Worm (Caenorhabditis elegans) whole organism, L4 larva: Measurements from ENCODE around the gene C24H10.4.

ENCODE experiments used
- F37D6.2 ChIP-seq: sonication (generic microtip); optimal IDR thresholded peaks from 2 replicates; lab custom pipeline; 2016; ENCODE audit warnings: mild to moderate bottlenecking, missing genetic modification characterization, missing compliant biosample characterization
- T26A8.4 ChIP-seq: fragments of 200-800 bp; sonication (Bioruptor generic); IDR thresholded peaks from 2 replicates; pipeline ENCODE4 v1.3.6; 2022; ENCODE audit warnings: missing genetic modification characterization, missing compliant biosample characterization
- aha-1 ChIP-seq: fragments of 150-350 bp; peaks from one replicate; lab custom pipeline; 2014; ENCODE audit warnings: missing biosample characterization, missing genetic modification characterization
- arid-1 ChIP-seq: fragments of 200-800 bp; sonication (Bioruptor generic); conservative IDR thresholded peaks from 2 replicates; pipeline ENCODE4 v1.3.6; 2022; ENCODE audit warnings: missing genetic modification reagents, missing genetic modification characterization, missing compliant biosample characterization
- ceh-20 ChIP-seq: fragments of 200-800 bp; sonication (Bioruptor generic); IDR thresholded peaks from 2 replicates; pipeline ENCODE4 v1.3.6; 2022; ENCODE audit warnings: missing genetic modification reagents, missing genetic modification characterization, missing compliant biosample characterization
- ceh-28 ChIP-seq: fragments of 150-350 bp; optimal IDR thresholded peaks from 2 replicates; lab custom pipeline; 2014; ENCODE audit warnings: missing biosample characterization, missing genetic modification reagents, missing genetic modification characterization
- ceh-32 ChIP-seq: sonication (generic microtip); optimal IDR thresholded peaks from 2 replicates; lab custom pipeline; 2016; ENCODE audit warnings: mild to moderate bottlenecking, missing genetic modification characterization, missing compliant biosample characterization; ENCODE audit not compliant: poor library complexity
- ceh-82 ChIP-seq: sonication (generic microtip); optimal IDR thresholded peaks from 2 replicates; lab custom pipeline; 2017; ENCODE audit warnings: missing biosample characterization, missing genetic modification characterization
- daf-16 ChIP-seq, 3 experiments: sonication (generic microtip); optimal IDR thresholded peaks; 2 replicates each; lab custom pipeline; 2016 to 2017; ENCODE audit warnings: missing genetic modification characterization in 3 of 3, missing genetic modification reagents in 3 of 3, mild to moderate bottlenecking in 2 of 3, missing compliant biosample characterization in 2 of 3, missing biosample characterization in 1 of 3, moderate library complexity in 1 of 3
- dmd-6 ChIP-seq: fragments of 200-800 bp; sonication (Bioruptor generic); IDR thresholded peaks from 2 replicates; pipeline ENCODE4 v1.3.6; 2022; ENCODE audit warnings: missing genetic modification reagents, missing genetic modification characterization, missing compliant biosample characterization
- dpl-1 ChIP-seq: fragments of 150-350 bp; optimal IDR thresholded peaks from 2 replicates; lab custom pipeline; 2014; ENCODE audit warnings: missing biosample characterization, missing genetic modification reagents, missing genetic modification characterization
- dve-1 ChIP-seq: sonication (generic microtip); optimal IDR thresholded peaks from 2 replicates; lab custom pipeline; 2017; ENCODE audit warnings: antibody characterized with exemption, mild to moderate bottlenecking, missing genetic modification characterization, missing compliant biosample characterization; ENCODE audit not compliant: insufficient read depth
- egl-27 ChIP-seq: sonication (generic microtip); optimal IDR thresholded peaks from 3 replicates; lab custom pipeline; 2017; ENCODE audit warnings: missing biosample characterization, missing genetic modification reagents, missing genetic modification characterization
- egl-43 ChIP-seq: fragments of 200-800 bp; sonication (Bioruptor generic); IDR thresholded peaks from 2 replicates; pipeline ENCODE4 v1.3.6; 2022; ENCODE audit warnings: missing genetic modification reagents, missing genetic modification characterization, missing compliant biosample characterization
- gei-8 ChIP-seq: fragments of 200-800 bp; sonication (Bioruptor generic); optimal IDR thresholded peaks from 2 replicates; lab custom pipeline; 2018; ENCODE audit warnings: mild to moderate bottlenecking, missing genetic modification characterization, missing compliant biosample characterization
- hlh-11 ChIP-seq: fragments of 200-800 bp; sonication (Bioruptor generic); optimal IDR thresholded peaks from 2 replicates; lab custom pipeline; 2018; ENCODE audit warnings: mild to moderate bottlenecking, missing genetic modification characterization, missing compliant biosample characterization
- hlh-30 ChIP-seq: sonication (generic microtip); optimal IDR thresholded peaks from 2 replicates; lab custom pipeline; 2017; ENCODE audit warnings: antibody characterized with exemption, mild to moderate bottlenecking, missing genetic modification characterization, missing compliant biosample characterization; ENCODE audit not compliant: insufficient read depth
- lin-13 ChIP-seq: fragments of 150-350 bp; optimal IDR thresholded peaks from 2 replicates; lab custom pipeline; 2014; ENCODE audit warnings: missing biosample characterization, missing genetic modification reagents, missing genetic modification characterization
- lin-15B ChIP-seq: fragments of 150-350 bp; sonication (generic microtip); optimal IDR thresholded peaks from 3 replicates; lab custom pipeline; 2014; ENCODE audit warnings: missing biosample characterization, missing genetic modification characterization
- lir-3 ChIP-seq: sonication (generic microtip); optimal IDR thresholded peaks from 2 replicates; lab custom pipeline; 2016; ENCODE audit warnings: mild to moderate bottlenecking, missing genetic modification characterization, missing compliant biosample characterization
- madf-9 ChIP-seq: fragments of 200-800 bp; sonication (Bioruptor generic); conservative IDR thresholded peaks from 2 replicates; pipeline ENCODE4 v1.3.6; 2022; ENCODE audit warnings: missing genetic modification reagents, missing genetic modification characterization, missing compliant biosample characterization
- mep-1 ChIP-seq: fragments of 150-350 bp; sonication (generic microtip); optimal IDR thresholded peaks from 3 replicates; lab custom pipeline; 2014; ENCODE audit warnings: missing biosample characterization, missing genetic modification characterization
- mxl-2 ChIP-seq: fragments of 200-800 bp; sonication (Bioruptor generic); conservative IDR thresholded peaks from 2 replicates; pipeline ENCODE4 v1.3.6; 2022; ENCODE audit warnings: missing genetic modification reagents, missing genetic modification characterization, missing compliant biosample characterization
- mxl-3 ChIP-seq: fragments of 200-800 bp; sonication (Bioruptor generic); optimal IDR thresholded peaks from 2 replicates; lab custom pipeline; 2018; ENCODE audit warnings: mild to moderate bottlenecking, missing genetic modification characterization, missing compliant biosample characterization
- nhr-11 ChIP-seq: fragments of 150-350 bp; optimal IDR thresholded peaks from 2 replicates; lab custom pipeline; 2014; ENCODE audit warnings: missing biosample characterization, missing genetic modification characterization
- nhr-28 ChIP-seq: fragments of 150-350 bp; optimal IDR thresholded peaks from 2 replicates; lab custom pipeline; 2014; ENCODE audit warnings: missing biosample characterization, missing genetic modification characterization
- nhr-42 ChIP-seq: fragments of 200-800 bp; sonication (Bioruptor generic); IDR thresholded peaks from 2 replicates; pipeline ENCODE4 v1.3.6; 2022; ENCODE audit warnings: missing genetic modification characterization, missing compliant biosample characterization
- nhr-76 ChIP-seq: fragments of 150-350 bp; optimal IDR thresholded peaks from 2 replicates; lab custom pipeline; 2014; ENCODE audit warnings: missing biosample characterization, missing genetic modification characterization
- nhr-77 ChIP-seq: fragments of 150-350 bp; optimal IDR thresholded peaks from 2 replicates; lab custom pipeline; 2014; ENCODE audit warnings: missing biosample characterization, missing genetic modification characterization
- php-3 ChIP-seq: fragments of 200-800 bp; sonication (Bioruptor generic); IDR thresholded peaks from 2 replicates; pipeline ENCODE4 v1.3.6; 2022; ENCODE audit warnings: missing genetic modification reagents, missing genetic modification characterization, missing compliant biosample characterization
- pqm-1 ChIP-seq: sonication (generic microtip); optimal IDR thresholded peaks from 2 replicates; lab custom pipeline; 2017; ENCODE audit warnings: missing biosample characterization, missing genetic modification characterization
- rbr-2 ChIP-seq: sonication (generic microtip); optimal IDR thresholded peaks from 2 replicates; lab custom pipeline; 2016; ENCODE audit warnings: missing genotype, missing genetic modification characterization, missing compliant biosample characterization
- saeg-2 ChIP-seq: fragments of 200-800 bp; sonication (Bioruptor generic); IDR thresholded peaks from 2 replicates; pipeline ENCODE4 v1.3.6; 2022; ENCODE audit warnings: missing genetic modification reagents, missing genetic modification characterization, missing compliant biosample characterization
- set-16 ChIP-seq: fragments of 200-800 bp; sonication (Bioruptor generic); IDR thresholded peaks from 2 replicates; pipeline ENCODE4 v1.3.6; 2022; ENCODE audit warnings: missing genetic modification reagents, missing genetic modification characterization, missing compliant biosample characterization
- unc-62 ChIP-seq, 3 experiments: fragments of 150-350 bp in 1 of 3; sonication (generic microtip); optimal IDR thresholded peaks in 2 of 3; peaks in 1 of 3; 1 replicate in 1 of 3; 2 replicates in 2 of 3; lab custom pipeline; 2014 to 2017; ENCODE audit warnings: missing biosample characterization in 3 of 3, missing genetic modification characterization in 3 of 3, missing genetic modification reagents in 3 of 3, missing genotype in 1 of 3
- zag-1 ChIP-seq: fragments of 150-350 bp; optimal IDR thresholded peaks from 2 replicates; lab custom pipeline; 2014; ENCODE audit warnings: missing biosample characterization, missing genetic modification characterization
- zfp-2 ChIP-seq: sonication (generic microtip); optimal IDR thresholded peaks from 2 replicates; lab custom pipeline; 2016; ENCODE audit warnings: mild to moderate bottlenecking, missing genetic modification characterization, missing compliant biosample characterization
- zip-11 ChIP-seq: fragments of 200-800 bp; sonication (Bioruptor generic); IDR thresholded peaks from 2 replicates; pipeline ENCODE4 v1.3.6; 2022; ENCODE audit warnings: missing genetic modification characterization, missing compliant biosample characterization
- ztf-11 ChIP-seq: fragments of 150-350 bp; optimal IDR thresholded peaks from 2 replicates; lab custom pipeline; 2014; ENCODE audit warnings: missing biosample characterization, missing genetic modification characterization

The C24H10.4 gene

DNA sequence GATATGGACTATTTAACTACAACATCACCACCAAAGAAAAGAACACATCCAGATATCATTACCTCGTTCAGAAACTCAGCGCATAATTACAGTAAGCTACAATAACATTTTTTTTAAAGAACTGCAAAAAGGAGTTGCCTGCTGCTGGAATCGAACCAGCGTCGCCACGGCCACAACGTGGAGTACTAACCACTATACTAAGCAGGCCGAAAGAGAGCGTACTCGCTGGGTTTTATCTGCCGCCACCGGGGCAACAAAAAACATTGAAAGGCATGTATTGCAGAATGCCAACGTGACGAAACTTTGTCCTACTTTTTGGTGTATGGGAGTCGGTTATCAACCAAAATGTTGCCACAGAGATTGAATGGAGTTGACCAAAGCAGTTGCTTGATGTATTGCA lies 36.4 kb downstream of the C24H10.4 start (continued):
- TF ChIP-seq arid-1 (GFP tag; lab: Robert Waterston, UW) (peak; percentile 89), daf-16 (GFP tag; optimal IDR thresholded peaks at IDR 0.05; lab: Kevin White, UChicago) (peak in 1 of 2 experiments; percentile 46), daf-16 (tag; optimal IDR thresholded peaks at IDR 0.05; lab: Kevin White, UChicago) (no peak), mep-1 (tag; lab: Kevin White, UChicago) (peak; percentile 78), lir-3 (no peak)

DNA sequence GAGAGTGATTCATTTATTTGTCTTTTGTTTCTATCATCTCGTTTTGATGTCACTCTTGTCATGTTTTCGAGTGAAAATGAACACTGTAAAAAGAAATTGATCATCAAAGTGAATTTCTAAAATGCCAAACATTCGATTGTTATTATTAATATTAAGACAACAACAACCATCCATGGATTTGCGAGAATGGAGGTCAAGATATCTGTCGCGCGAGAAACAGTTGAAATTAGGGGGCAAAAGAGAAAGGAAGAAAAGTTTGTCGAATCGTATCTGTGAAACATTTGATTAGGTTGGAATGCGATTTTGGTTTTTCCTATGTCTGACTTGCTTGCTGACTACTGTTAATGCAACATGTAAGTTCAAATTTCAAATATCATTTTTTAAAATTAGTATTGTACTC lies 38.1 kb downstream of the C24H10.4 start, which contains the start of gene ZC449.2:
ZC449.2 (plus strand) TSS at position 290 of the 400 bp plus-strand sequence.
- no peak for TF ChIP-seq saeg-2
- TF ChIP-seq F37D6.2 (tag; lab: Kevin White, UChicago): no peak
- TF ChIP-seq ztf-11 (tag; lab: Kevin White, UChicago): no peak
- TF ChIP-seq set-16 (GFP tag; lab: Robert Waterston, UW): no peak
- TF ChIP-seq T26A8.4 (GFP tag; lab: Robert Waterston, UW): no peak
- no peak for TF ChIP-seq lir-3
- no peak for TF ChIP-seq lin-15B (tag; lab: Kevin White, UChicago)
- no peak for TF ChIP-seq daf-16 (GFP tag; optimal IDR thresholded peaks at IDR 0.05; lab: Kevin White, UChicago)
- TF ChIP-seq daf-16 (tag; optimal IDR thresholded peaks at IDR 0.05; lab: Kevin White, UChicago): peak; percentile 9
- TF ChIP-seq egl-43: no peak
- TF ChIP-seq mxl-2 (GFP tag; lab: Robert Waterston, UW): no peak
- TF ChIP-seq ceh-20 (GFP tag; lab: Robert Waterston, UW): no peak
- TF ChIP-seq nhr-76: no peak
- TF ChIP-seq aha-1 (tag; lab: Kevin White, UChicago): peak; percentile 71
- TF ChIP-seq gei-8 (GFP tag; lab: Kevin White, UChicago): no peak

ce11 chrX:5018062-5018653 lies 40.9 kb downstream of the C24H10.4 start:
- TF ChIP-seq dve-1 (tag; lab: Kevin White, UChicago) (peak; percentile 42), pqm-1 (peak; percentile 61), madf-9 (GFP tag; lab: Robert Waterston, UW) (no peak), ceh-20 (GFP tag; lab: Robert Waterston, UW) (no peak), ceh-32 (tag; lab: Kevin White, UChicago) (no peak), egl-27 (no peak), nhr-77 (tag; lab: Kevin White, UChicago) (peak; percentile 19), zag-1 (tag; lab: Kevin White, UChicago) (no peak), nhr-28 (tag; lab: Kevin White, UChicago) (peak; percentile 20), mep-1 (tag; lab: Kevin White, UChicago) (peak; percentile 40), ceh-82 (no peak), dpl-1 (GFP tag; lab: Kevin White, UChicago) (peak; percentile 10), unc-62 (GFP tag; optimal IDR thresholded peaks at IDR 0.05 in 1 of 2; lab: Kevin White, UChicago) (peak in 1 of 2 experiments; percentile 24), unc-62 (tag; optimal IDR thresholded peaks at IDR 0.05; lab: Kevin White, UChicago) (no peak), ceh-28 (tag; lab: Kevin White, UChicago) (peak; percentile 28), hlh-11 (peak; percentile 53), rbr-2 (peak; percentile 17), zfp-2 (tag; lab: Kevin White, UChicago) (no peak), nhr-11 (tag; lab: Kevin White, UChicago) (peak; percentile 23), lin-13 (peak; percentile 30), mxl-3 (peak; percentile 34), daf-16 (GFP tag; optimal IDR thresholded peaks at IDR 0.05; lab: Kevin White, UChicago) (no peak), daf-16 (tag; optimal IDR thresholded peaks at IDR 0.05; lab: Kevin White, UChicago) (peak; percentile 71), php-3 (GFP tag; lab: Robert Waterston, UW) (peak; percentile 87), hlh-30 (peak; percentile 2), nhr-42 (GFP tag; lab: Robert Waterston, UW) (no peak), saeg-2 (no peak), zip-11 (no peak), dmd-6 (GFP tag; lab: Robert Waterston, UW) (peak; percentile 47; the same call in 1 of the 2 replicates)
